Fruit fly (Drosophila melanogaster): Measurements from ENCODE around the gene Arr2.

Gene Arr2

dm6 chr3L:8669847-8670622, 21.3 kb upstream of the Arr2 start (continued):
- TF ChIP-seq CG3281 (GFP tag; optimal IDR thresholded peaks at IDR 0.05) (no peak), CTCF (GFP tag; optimal IDR thresholded peaks at IDR 0.05) (peak; percentile 16), CG34376 (GFP tag; optimal IDR thresholded peaks at IDR 0.05) (no peak), CG2678 (tag; optimal IDR thresholded peaks at IDR 0.05) (no peak), Hmx (GFP tag; optimal IDR thresholded peaks at IDR 0.05) (no peak), dimm (GFP tag; IDR thresholded peaks at IDR 0.05) (no peak)

- TF ChIP-seq lbe (GFP tag; optimal IDR thresholded peaks at IDR 0.05) (peak; percentile 29), wdn (GFP tag; IDR thresholded peaks at IDR 0.05) (no peak), sim (GFP tag; IDR thresholded peaks at IDR 0.05) (no peak), CG4424 (GFP tag; optimal IDR thresholded peaks at IDR 0.05) (no peak), pnt (GFP tag; optimal IDR thresholded peaks at IDR 0.05) (no peak), Dip2 (GFP tag; IDR thresholded peaks at IDR 0.05) (no peak), onecut (GFP tag; IDR thresholded peaks at IDR 0.05) (no peak), CG8765 (GFP tag; IDR thresholded peaks at IDR 0.05) (no peak), PHDP (tag; optimal IDR thresholded peaks at IDR 0.05) (no peak), ara (GFP tag; IDR thresholded peaks at IDR 0.05) (no peak), CG9215 (GFP tag; IDR thresholded peaks at IDR 0.05) (no peak), CG11247 (GFP tag; IDR thresholded peaks at IDR 0.05) (no peak), h (optimal IDR thresholded peaks at IDR 0.05) (no peak), nom (GFP tag; optimal IDR thresholded peaks at IDR 0.05) (peak; percentile 25), Myb (GFP tag; optimal IDR thresholded peaks at IDR 0.05) (no peak), stwl (tag; optimal IDR thresholded peaks at IDR 0.05) (no peak), CG6813 (GFP tag; optimal IDR thresholded peaks at IDR 0.05) (no peak), D (optimal IDR thresholded peaks at IDR 0.05) (no peak), D (GFP tag; optimal IDR thresholded peaks at IDR 0.05) (no peak), CG3281 (GFP tag; optimal IDR thresholded peaks at IDR 0.05) (no peak), CG4617 (GFP tag; optimal IDR thresholded peaks at IDR 0.05; ENCODE audit: borderline replicate concordance) (no peak), usp (GFP tag; optimal IDR thresholded peaks at IDR 0.05) (no peak), CG2129 (GFP tag; IDR thresholded peaks at IDR 0.05; ENCODE audit: partially characterized antibody) (no peak), Deaf1 (tag; optimal IDR thresholded peaks at IDR 0.05) (no peak), Hey (tag; optimal IDR thresholded peaks at IDR 0.05) (no peak), Hr39 (optimal IDR thresholded peaks at IDR 0.05) (no peak), CG31224 (GFP tag; IDR thresholded peaks at IDR 0.05) (no peak), abd-A (tag; optimal IDR thresholded peaks at IDR 0.05) (no peak), CG5180 (GFP tag; optimal IDR thresholded peaks at IDR 0.05) (no peak), Med (GFP tag) (no peak), bcd (GFP tag; optimal IDR thresholded peaks at IDR 0.05) (no peak), TFAM (GFP tag; optimal IDR thresholded peaks at IDR 0.05) (no peak), D19A (tag; optimal IDR thresholded peaks at IDR 0.05) (peak; percentile 78), Drgx (GFP tag; IDR thresholded peaks at IDR 0.05) (0 out of 2 replicates have a peak, but pooled peaks have one; percentile 35), CG34376 (GFP tag; optimal IDR thresholded peaks at IDR 0.05) (no peak), vvl (GFP tag; IDR thresholded peaks at IDR 0.05) (no peak), Kr (GFP tag; optimal IDR thresholded peaks at IDR 0.05) (no peak), ato (GFP tag; IDR thresholded peaks at IDR 0.05; ENCODE audit: partially characterized antibody) (no peak), sqz (GFP tag; optimal IDR thresholded peaks at IDR 0.05) (no peak), row (GFP tag; IDR thresholded peaks at IDR 0.05) (0 out of 3 replicates have a peak, but pooled peaks have one; percentile 7), NK7.1 (GFP tag; optimal IDR thresholded peaks at IDR 0.05) (no peak), Sry-β (GFP tag; optimal IDR thresholded peaks at IDR 0.05) (no peak), Abd-B (GFP tag; optimal IDR thresholded peaks at IDR 0.05) (no peak), CG4820 (GFP tag; optimal IDR thresholded peaks at IDR 0.05) (no peak), CG15073 (GFP tag; optimal IDR thresholded peaks at IDR 0.05) (no peak), bsh (GFP tag; optimal IDR thresholded peaks at IDR 0.05) (peak in 1 of 2 experiments; percentile 22)
Measured at dm6 chr3L:8669087-8669486, 20.4 kb upstream of the Arr2 start.

Data from whole organism, embryonic.